Worm (Caenorhabditis elegans) whole organism, L1 larva: ENCODE results near the gene cyp-32A1.

Source experiments
- aha-1 ChIP-seq: fragments of 150-350 bp; optimal IDR thresholded peaks from 2 replicates; lab custom pipeline; 2014; ENCODE audit warnings: missing biosample characterization, missing genetic modification characterization
- ama-1 ChIP-seq: fragments of 150-350 bp; optimal IDR thresholded peaks from 2 replicates; lab custom pipeline; 2014
- blmp-1 ChIP-seq: fragments of 150-350 bp; optimal IDR thresholded peaks from 2 replicates; lab custom pipeline; 2014; ENCODE audit warnings: missing biosample characterization, missing genetic modification characterization
- ceh-8 ChIP-seq: fragments of 200-800 bp; sonication (Bioruptor generic); optimal IDR thresholded peaks from 2 replicates; lab custom pipeline; 2018; ENCODE audit warnings: mild to moderate bottlenecking, missing genetic modification characterization, moderate library complexity, missing compliant biosample characterization
- efl-1 ChIP-seq, 4 experiments: fragments of 150-350 bp; optimal IDR thresholded peaks in 3 of 4; peaks in 1 of 4; 1 replicate in 1 of 4; 2 replicates in 3 of 4; lab custom pipeline; 2014; ENCODE audit warnings: missing biosample characterization in 2 of 4, missing genetic modification characterization in 2 of 4, missing genetic modification reagents in 2 of 4
- egl-13 ChIP-seq: sonication (generic microtip); optimal IDR thresholded peaks from 2 replicates; lab custom pipeline; 2016; ENCODE audit warnings: missing genotype, missing genetic modification reagents, missing genetic modification characterization, missing compliant biosample characterization
- egl-27 ChIP-seq, 2 experiments: fragments of 150-350 bp in 1 of 2; sonication (generic microtip); optimal IDR thresholded peaks; 3 replicates each; lab custom pipeline; 2017 to 2018; ENCODE audit warnings: missing biosample characterization in 2 of 2, missing genetic modification characterization in 2 of 2, missing genetic modification reagents in 2 of 2
- elt-2 ChIP-seq: sonication (generic microtip); optimal IDR thresholded peaks from 2 replicates; lab custom pipeline; 2016; ENCODE audit warnings: missing genetic modification characterization, mild to moderate bottlenecking, inconsistent platforms, missing compliant biosample characterization, missing genetic modification reagents
- elt-3 ChIP-seq, 6 experiments: fragments of 150-350 bp in 1 of 6; sonication (generic microtip); optimal IDR thresholded peaks; 2 replicates each; lab custom pipeline; 2017 to 2018; ENCODE audit warnings: missing biosample characterization in 6 of 6, missing genetic modification characterization in 6 of 6, inconsistent platforms in 1 of 6
- fkh-10 ChIP-seq: sonication (generic microtip); optimal IDR thresholded peaks from 2 replicates; lab custom pipeline; 2017; ENCODE audit warnings: missing biosample characterization, missing genetic modification reagents, missing genetic modification characterization
- fkh-8 ChIP-seq: sonication (generic microtip); optimal IDR thresholded peaks from 2 replicates; lab custom pipeline; 2016; ENCODE audit warnings: mild to moderate bottlenecking, missing genetic modification characterization, missing compliant biosample characterization
- fos-1 ChIP-seq: fragments of 150-350 bp; optimal IDR thresholded peaks from 2 replicates; lab custom pipeline; 2014; ENCODE audit warnings: missing biosample characterization, missing genetic modification characterization
- hpl-2 ChIP-seq: fragments of 150-350 bp; optimal IDR thresholded peaks from 2 replicates; lab custom pipeline; 2014; ENCODE audit warnings: missing biosample characterization, missing genetic modification reagents, missing genetic modification characterization
- lin-14 ChIP-seq: fragments of 200-800 bp; sonication (Bioruptor generic); optimal IDR thresholded peaks from 2 replicates; lab custom pipeline; 2018; ENCODE audit warnings: mild to moderate bottlenecking, missing genetic modification characterization, moderate library complexity, missing compliant biosample characterization
- lin-15B ChIP-seq: fragments of 150-350 bp; sonication (generic microtip); optimal IDR thresholded peaks from 3 replicates; lab custom pipeline; 2014; ENCODE audit warnings: missing biosample characterization, missing genetic modification characterization
- lir-3 ChIP-seq: sonication (generic microtip); optimal IDR thresholded peaks from 2 replicates; lab custom pipeline; 2016; ENCODE audit warnings: mild to moderate bottlenecking, missing genetic modification characterization, moderate library complexity, missing compliant biosample characterization; ENCODE audit not compliant: poor library complexity
- mab-9 ChIP-seq: fragments of 200-800 bp; sonication (Bioruptor generic); IDR thresholded peaks from 2 replicates; pipeline ENCODE4 v1.3.6; 2022; ENCODE audit warnings: missing genetic modification reagents, missing genetic modification characterization, missing compliant biosample characterization
- nhr-12 ChIP-seq: sonication (generic microtip); optimal IDR thresholded peaks from 2 replicates; lab custom pipeline; 2017; ENCODE audit warnings: missing biosample characterization, missing genetic modification characterization
- nhr-19 ChIP-seq: fragments of 200-800 bp; sonication (Bioruptor generic); conservative IDR thresholded peaks from 2 replicates; pipeline ENCODE4 v1.3.6; 2022; ENCODE audit warnings: missing genetic modification characterization, missing compliant biosample characterization
- nhr-71 ChIP-seq: sonication (generic microtip); optimal IDR thresholded peaks from 2 replicates; lab custom pipeline; 2016; ENCODE audit warnings: mild to moderate bottlenecking, missing genetic modification characterization, moderate library complexity, missing compliant biosample characterization
- nhr-84 ChIP-seq: sonication (generic microtip); optimal IDR thresholded peaks from 2 replicates; lab custom pipeline; 2017; ENCODE audit warnings: missing biosample characterization, missing genetic modification characterization
- nhr-85 ChIP-seq: sonication (generic microtip); peaks from one replicate; lab custom pipeline; 2016; ENCODE audit warnings: missing genetic modification characterization, inconsistent platforms, missing compliant biosample characterization
- pax-3 ChIP-seq: fragments of 200-800 bp; sonication (Bioruptor generic); optimal IDR thresholded peaks from 2 replicates; lab custom pipeline; 2018; ENCODE audit warnings: mild to moderate bottlenecking, missing genetic modification characterization, moderate library complexity, missing compliant biosample characterization
- pqm-1 ChIP-seq: sonication (generic microtip); optimal IDR thresholded peaks from 3 replicates; lab custom pipeline; 2017; ENCODE audit warnings: missing biosample characterization, missing genetic modification characterization
- snu-23 ChIP-seq: sonication (generic microtip); optimal IDR thresholded peaks from 2 replicates; lab custom pipeline; 2016; ENCODE audit warnings: missing genetic modification characterization, missing compliant biosample characterization
- sox-4 ChIP-seq: sonication (generic microtip); optimal IDR thresholded peaks from 2 replicates; lab custom pipeline; 2016; ENCODE audit warnings: missing genetic modification characterization, missing compliant biosample characterization
- unc-130 ChIP-seq: fragments of 150-350 bp; optimal IDR thresholded peaks from 2 replicates; lab custom pipeline; 2017; ENCODE audit warnings: missing biosample characterization, missing genetic modification characterization, inconsistent platforms
- unc-30 ChIP-seq: sonication (generic microtip); optimal IDR thresholded peaks from 2 replicates; lab custom pipeline; 2017; ENCODE audit warnings: missing biosample characterization, missing genetic modification characterization
- vab-15 ChIP-seq: sonication (generic microtip); optimal IDR thresholded peaks from 2 replicates; lab custom pipeline; 2017; ENCODE audit warnings: missing genotype, mild to moderate bottlenecking, missing genetic modification characterization, missing compliant biosample characterization
- xbp-1 ChIP-seq: sonication (generic microtip); optimal IDR thresholded peaks from 2 replicates; lab custom pipeline; 2016; ENCODE audit warnings: missing genetic modification characterization, missing compliant biosample characterization

cyp-32A1 gene

ce11 chrV:7735319-7735718 lies 46.3 kb upstream of the cyp-32A1 start, which contains the start of gene srr-10:
srr-10 (plus strand) TSS chrV:7735619.
- no peak for TF ChIP-seq efl-1 (optimal IDR thresholded peaks at IDR 0.05; lab: Kevin White, UChicago)
- TF ChIP-seq efl-1 (GFP tag; optimal IDR thresholded peaks at IDR 0.05 in 1 of 2; lab: Kevin White, UChicago) = peak in 1 of 2 experiments; percentile 34
- no peak for TF ChIP-seq nhr-12 (tag; lab: Kevin White, UChicago)

- TF ChIP-seq egl-27 (tag; optimal IDR thresholded peaks at IDR 0.05; lab: Kevin White, UChicago) = no peak
- TF ChIP-seq hpl-2 (GFP tag; lab: Kevin White, UChicago) = no peak
- no peak for TF ChIP-seq nhr-84
- no peak for TF ChIP-seq pqm-1 (tag; lab: Kevin White, UChicago)
- no peak for TF ChIP-seq lin-14 (GFP tag; lab: Kevin White, UChicago)
- TF ChIP-seq aha-1 (tag; lab: Kevin White, UChicago) = no peak
- no peak for TF ChIP-seq unc-30 (tag; lab: Kevin White, UChicago)
- TF ChIP-seq egl-13 (tag; lab: Kevin White, UChicago) = no peak
- no peak for TF ChIP-seq fos-1
- no peak for TF ChIP-seq vab-15 (tag; lab: Kevin White, UChicago)
- no peak for TF ChIP-seq mab-9
- no peak for TF ChIP-seq pax-3 (tag; lab: Kevin White, UChicago)
- no peak for TF ChIP-seq xbp-1
- no peak for TF ChIP-seq nhr-85 (tag; lab: Kevin White, UChicago)
- TF ChIP-seq lir-3 (tag; lab: Kevin White, UChicago) = no peak
- no peak for TF ChIP-seq snu-23
Measured at ce11 chrV:7737710-7738109, 43.9 kb upstream of the cyp-32A1 start, which contains the start of gene srr-9. srr-9 (plus strand) TSS chrV:7738010.

- TF ChIP-seq fkh-8 = no peak
- no peak for TF ChIP-seq nhr-12 (tag; lab: Kevin White, UChicago)
- TF ChIP-seq ama-1 (lab: Kevin White, UChicago) = no peak
- peak; percentile 28 for TF ChIP-seq blmp-1 (tag; lab: Kevin White, UChicago)
- TF ChIP-seq elt-3 (tag; optimal IDR thresholded peaks at IDR 0.05; lab: Kevin White, UChicago) = no peak
- TF ChIP-seq sox-4 = no peak
- no peak for TF ChIP-seq nhr-19
- TF ChIP-seq fkh-10 (GFP tag; lab: Kevin White, UChicago) = no peak
- peak; percentile 47 for TF ChIP-seq nhr-85 (tag; lab: Kevin White, UChicago)
- no peak for TF ChIP-seq nhr-71 (tag; lab: Kevin White, UChicago)
- TF ChIP-seq unc-130 = no peak
Measured at ce11 chrV:7739949-7740348, 41.7 kb upstream of the cyp-32A1 start.

- TF ChIP-seq blmp-1 (tag; lab: Kevin White, UChicago) (peak; percentile 2), ceh-8 (GFP tag; lab: Kevin White, UChicago) (no peak), lin-15B (tag; lab: Kevin White, UChicago) (no peak)
- TF ChIP-seq, all 84 proteins: peak for 1
Measured at ce11 chrV:7741918-7742317, 39.7 kb upstream of the cyp-32A1 start.

ce11 chrV:7742485-7742959 lies 39.1 kb upstream of the cyp-32A1 start, which contains the start of gene fbxl-5:
fbxl-5 (plus strand) TSS chrV:7742909.
- TF ChIP-seq ceh-8 (GFP tag; lab: Kevin White, UChicago) = no peak

DNA sequence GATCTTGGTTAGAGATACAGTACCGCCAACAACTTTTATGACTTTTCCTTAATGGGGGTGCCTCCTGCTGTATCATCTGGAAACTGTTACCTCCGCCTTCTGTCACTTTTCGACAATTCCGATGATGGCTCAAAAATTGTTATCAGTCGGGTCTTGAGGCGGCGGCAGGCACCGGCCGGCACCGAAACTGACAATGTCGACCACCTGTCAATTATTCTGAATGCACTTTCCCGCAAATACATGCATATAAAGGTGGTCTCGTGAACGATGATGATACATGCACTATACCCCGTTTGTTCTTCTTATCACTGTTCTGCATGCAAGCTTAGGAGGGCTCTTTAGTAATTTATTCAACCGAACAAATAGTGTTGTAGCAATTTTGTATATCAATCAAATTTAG lies 37.5 kb upstream of the cyp-32A1 start:
- TF ChIP-seq blmp-1 (tag; lab: Kevin White, UChicago) = no peak
- peak; percentile 18 for TF ChIP-seq elt-2 (tag; lab: Kevin White, UChicago)
- no peak for TF ChIP-seq efl-1 (optimal IDR thresholded peaks at IDR 0.05; lab: Kevin White, UChicago)
- TF ChIP-seq efl-1 (GFP tag; optimal IDR thresholded peaks at IDR 0.05 in 1 of 2; lab: Kevin White, UChicago) = peak in 1 of 2 experiments; percentile 62
- TF ChIP-seq, all 84 proteins: peak for 2
